Fruit fly (Drosophila melanogaster): ENCODE data around the gene Naa30B.

Gene Naa30B

DNA sequence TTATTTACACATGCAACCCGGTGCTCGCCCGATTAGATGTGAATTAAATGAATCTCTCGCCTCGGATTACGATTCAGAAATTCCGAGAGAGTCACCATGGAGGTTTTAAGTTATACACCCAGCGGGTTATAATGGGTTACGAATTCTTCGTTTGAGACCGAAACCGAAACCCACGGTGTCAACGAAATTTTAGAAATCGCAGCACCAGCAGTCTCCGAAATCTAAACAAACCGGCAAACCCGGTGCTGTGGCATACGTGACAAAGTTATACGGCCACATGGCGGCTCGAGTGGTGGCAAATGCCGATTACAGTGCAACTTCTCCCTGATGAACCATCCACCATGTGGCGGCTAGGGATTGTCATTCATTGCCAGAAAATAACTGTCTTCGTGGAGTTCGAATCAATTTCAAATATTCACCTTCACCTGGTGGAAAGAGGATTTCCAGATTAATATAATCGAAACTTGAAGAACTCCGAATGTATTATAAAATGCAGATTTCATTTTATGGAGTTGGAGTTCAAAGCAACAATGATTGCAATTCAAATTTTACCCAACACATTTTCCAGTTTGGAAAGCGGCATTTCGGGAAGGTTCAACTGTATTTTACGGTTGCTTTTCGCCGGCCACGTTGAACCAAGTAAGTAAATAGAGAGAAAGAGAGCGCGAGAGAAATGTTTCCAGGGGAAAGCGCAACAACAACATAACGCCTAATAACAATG lies 44.1 kb upstream of the Naa30B start (continued):
- TF ChIP-seq org-1 (GFP tag; optimal IDR thresholded peaks at IDR 0.05): peak; percentile 76
- peak; percentile 8 for TF ChIP-seq Jarid2 (GFP tag; optimal IDR thresholded peaks at IDR 0.05)
- TF ChIP-seq pho (GFP tag; optimal IDR thresholded peaks at IDR 0.05): peak; percentile 40
- peak; percentile 16 for TF ChIP-seq zen (tag; optimal IDR thresholded peaks at IDR 0.05)
- peak; percentile 48 for TF ChIP-seq CG9609 (GFP tag; optimal IDR thresholded peaks at IDR 0.05)
- peak; percentile 61 for TF ChIP-seq lab (GFP tag; optimal IDR thresholded peaks at IDR 0.05)
- peak in 1 of 3 experiments; percentile 84 for TF ChIP-seq lola (GFP tag; optimal IDR thresholded peaks at IDR 0.05)
- peak; percentile 62 for TF ChIP-seq CG12942 (GFP tag; optimal IDR thresholded peaks at IDR 0.05)
- no peak for TF ChIP-seq da (GFP tag; optimal IDR thresholded peaks at IDR 0.05)
- peak; percentile 10 for TF ChIP-seq nom (GFP tag; optimal IDR thresholded peaks at IDR 0.05)
- peak; percentile 49 for TF ChIP-seq CG10274 (GFP tag; optimal IDR thresholded peaks at IDR 0.05)
- TF ChIP-seq Dip3 (GFP tag; optimal IDR thresholded peaks at IDR 0.05): peak; percentile 71
- TF ChIP-seq CG31441 (GFP tag; IDR thresholded peaks at IDR 0.05): peak; percentile 82
- TF ChIP-seq CG34376 (GFP tag; optimal IDR thresholded peaks at IDR 0.05): no peak
- TF ChIP-seq CG9437 (GFP tag; optimal IDR thresholded peaks at IDR 0.05): peak; percentile 73
- TF ChIP-seq NC2α (GFP tag; optimal IDR thresholded peaks at IDR 0.05): peak; percentile 10
- TF ChIP-seq CG3163 (GFP tag; optimal IDR thresholded peaks at IDR 0.05): peak; percentile 25
- peak; percentile 74 for TF ChIP-seq Atf-2 (GFP tag; optimal IDR thresholded peaks at IDR 0.05)
- TF ChIP-seq CG2129 (GFP tag; IDR thresholded peaks at IDR 0.05; ENCODE audit: partially characterized antibody): no peak
- no peak for TF ChIP-seq gce (GFP tag; IDR thresholded peaks at IDR 0.05)
- peak; percentile 78 for TF ChIP-seq CG18619 (GFP tag; optimal IDR thresholded peaks at IDR 0.05)
- TF ChIP-seq B-H1 (GFP tag; IDR thresholded peaks at IDR 0.05): peak; percentile 35; the same call in 2 of the 3 replicates
- TF ChIP-seq CG16863 (GFP tag; optimal IDR thresholded peaks at IDR 0.05): peak; percentile 70
- peak; percentile 80 for TF ChIP-seq CoRest (tag; optimal IDR thresholded peaks at IDR 0.05)
- peak; percentile 42; the same call in 1 of the 2 replicates for TF ChIP-seq danr (GFP tag; IDR thresholded peaks at IDR 0.05)
- TF ChIP-seq run (tag; optimal IDR thresholded peaks at IDR 0.05): peak; percentile 32
- no peak for TF ChIP-seq CG14965 (GFP tag; optimal IDR thresholded peaks at IDR 0.05; ENCODE audit: borderline replicate concordance)
- TF ChIP-seq Atf6 (GFP tag; IDR thresholded peaks at IDR 0.05): 0 out of 2 replicates have a peak, but pooled peaks have one; percentile 24
- TF ChIP-seq lov (optimal IDR thresholded peaks at IDR 0.05): no peak
- TF ChIP-seq lov (GFP tag; IDR thresholded peaks at IDR 0.05): no peak
- TF ChIP-seq CG6854 (GFP tag; optimal IDR thresholded peaks at IDR 0.05): no peak
- peak; percentile 46 for TF ChIP-seq CG1792 (GFP tag; optimal IDR thresholded peaks at IDR 0.05)
- TF ChIP-seq Spps (tag; optimal IDR thresholded peaks at IDR 0.05): peak; percentile 35
- TF ChIP-seq slbo (GFP tag; IDR thresholded peaks at IDR 0.05): peak; percentile 48; the same call in 1 of the 2 replicates
- TF ChIP-seq fru (optimal IDR thresholded peaks at IDR 0.05): no peak
- peak; percentile 84 for TF ChIP-seq dmrt99B (tag; optimal IDR thresholded peaks at IDR 0.05)
- TF ChIP-seq CG1233 (GFP tag; optimal IDR thresholded peaks at IDR 0.05): peak; percentile 71
- peak; percentile 38 for TF ChIP-seq Hmx (GFP tag; optimal IDR thresholded peaks at IDR 0.05)
- TF ChIP-seq eve (GFP tag; optimal IDR thresholded peaks at IDR 0.05): no peak
- no peak for TF ChIP-seq vnd (GFP tag; IDR thresholded peaks at IDR 0.05; ENCODE audit: partially characterized antibody)
- peak; percentile 78 for TF ChIP-seq dmrt11E (tag; optimal IDR thresholded peaks at IDR 0.05)
- 0 out of 2 replicates have a peak, but pooled peaks have one; percentile 22 for TF ChIP-seq CG1024 (GFP tag; IDR thresholded peaks at IDR 0.05)
- peak; percentile 56 for TF ChIP-seq trem (tag; optimal IDR thresholded peaks at IDR 0.05)
- peak; percentile 86 for TF ChIP-seq CG18262 (tag; optimal IDR thresholded peaks at IDR 0.05)
- peak; percentile 28 for TF ChIP-seq CG17802 (tag; optimal IDR thresholded peaks at IDR 0.05)
- TF ChIP-seq CG6654 (GFP tag; optimal IDR thresholded peaks at IDR 0.05): peak; percentile 41
- TF ChIP-seq pfk (GFP tag; optimal IDR thresholded peaks at IDR 0.05): no peak
- no peak for TF ChIP-seq Nf-YA (GFP tag; IDR thresholded peaks at IDR 0.05)
- peak; percentile 43 for TF ChIP-seq CG3995 (GFP tag; optimal IDR thresholded peaks at IDR 0.05)

Measured in whole organism, embryonic.